Fruit fly (Drosophila melanogaster): ENCODE measurements around the gene Vps16A.

DNA sequence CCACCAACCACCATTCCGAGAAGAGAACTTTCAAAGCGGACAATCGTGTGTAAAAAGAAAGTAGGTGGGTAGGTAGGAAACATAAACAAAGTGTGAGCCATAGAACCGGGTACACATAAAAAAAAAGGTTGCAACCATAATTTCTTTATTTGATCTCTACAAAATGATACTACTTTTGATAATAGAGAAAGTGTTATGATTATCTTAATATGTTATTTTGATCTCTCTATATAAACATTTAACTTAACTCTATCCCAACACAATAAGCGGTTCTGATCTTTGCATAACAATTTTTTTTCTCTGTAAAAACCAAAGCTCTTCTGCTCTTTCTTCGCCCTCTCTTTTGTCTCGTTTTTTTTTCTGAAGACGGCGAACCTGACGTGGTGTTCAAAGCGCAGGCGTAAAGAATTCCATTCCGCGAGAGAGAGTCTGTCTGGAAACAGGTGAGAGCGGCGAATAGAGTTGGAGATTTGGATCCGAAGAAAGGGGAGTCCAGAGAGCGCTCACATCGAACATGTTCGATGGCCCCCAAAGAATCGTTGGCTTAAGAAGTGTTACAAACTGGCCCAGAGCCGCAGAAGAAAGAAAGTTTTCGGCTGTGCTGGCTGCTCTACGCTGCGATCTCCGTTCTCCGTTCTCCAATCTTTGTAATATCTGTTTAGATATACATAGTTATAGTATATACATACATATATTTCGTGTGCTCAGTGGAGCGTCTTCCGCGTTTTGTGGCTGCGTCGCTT lies 19.8 kb upstream of the Vps16A start:
- TF ChIP-seq EcR (GFP tag; optimal IDR thresholded peaks at IDR 0.05) (no peak), psq (optimal IDR thresholded peaks at IDR 0.05) (no peak), CG8478 (optimal IDR thresholded peaks at IDR 0.05) (no peak)

Data from whole organism.